Worm (Caenorhabditis elegans) whole organism, mixed stage, embryonic: ENCODE measurements around the gene T04F3.5.

ENCODE experiments used
- drap-1 ChIP-seq: fragments of 200-800 bp; sonication (Bioruptor generic); optimal IDR thresholded peaks from 3 replicates; lab custom pipeline; 2018; ENCODE audit warnings: mild to moderate bottlenecking, missing genetic modification characterization, missing compliant biosample characterization
- elt-3 ChIP-seq: fragments of 150-350 bp; optimal IDR thresholded peaks from 2 replicates; lab custom pipeline; 2014; ENCODE audit warnings: missing biosample characterization, missing genetic modification characterization
- lin-13 ChIP-seq: fragments of 150-350 bp; optimal IDR thresholded peaks from 2 replicates; lab custom pipeline; 2014; ENCODE audit warnings: missing biosample characterization, missing genetic modification characterization
- mab-5 ChIP-seq: fragments of 150-350 bp; optimal IDR thresholded peaks from 2 replicates; lab custom pipeline; 2014; ENCODE audit warnings: missing biosample characterization, missing genetic modification characterization
- mls-2 ChIP-seq: sonication (generic microtip); optimal IDR thresholded peaks from 2 replicates; lab custom pipeline; 2016; ENCODE audit warnings: mild to moderate bottlenecking, missing genetic modification characterization, moderate library complexity, missing compliant biosample characterization
- nhr-12 ChIP-seq: fragments of 150-350 bp; optimal IDR thresholded peaks from 2 replicates; lab custom pipeline; 2014; ENCODE audit warnings: missing biosample characterization, missing genetic modification characterization
- nhr-2 ChIP-seq: fragments of 150-350 bp; optimal IDR thresholded peaks from 2 replicates; lab custom pipeline; 2014; ENCODE audit warnings: missing biosample characterization, missing genetic modification characterization
- nhr-237 ChIP-seq: fragments of 150-350 bp; optimal IDR thresholded peaks from 2 replicates; lab custom pipeline; 2014; ENCODE audit warnings: missing biosample characterization, missing genetic modification characterization
- nhr-28 ChIP-seq: fragments of 150-350 bp; optimal IDR thresholded peaks from 2 replicates; lab custom pipeline; 2014; ENCODE audit warnings: missing biosample characterization, missing genetic modification characterization
- pha-4 ChIP-seq: fragments of 150-350 bp; optimal IDR thresholded peaks from 2 replicates; lab custom pipeline; 2018; ENCODE audit warnings: missing biosample characterization, missing genetic modification reagents, missing genetic modification characterization
- snpc-4 ChIP-seq: fragments of 150-350 bp; optimal IDR thresholded peaks from 2 replicates; lab custom pipeline; 2014; ENCODE audit warnings: missing biosample characterization, missing genetic modification characterization
- unc-120 ChIP-seq: sonication (generic microtip); optimal IDR thresholded peaks from 2 replicates; lab custom pipeline; 2017; ENCODE audit warnings: missing genetic modification characterization, missing compliant biosample characterization; ENCODE audit not compliant: poor library complexity, severe bottlenecking
- unc-62 ChIP-seq: fragments of 150-350 bp; optimal IDR thresholded peaks from 2 replicates; lab custom pipeline; 2014; ENCODE audit warnings: missing biosample characterization, missing genetic modification reagents, missing genetic modification characterization
- ztf-11 ChIP-seq: fragments of 150-350 bp; optimal IDR thresholded peaks from 2 replicates; lab custom pipeline; 2014; ENCODE audit warnings: missing biosample characterization, missing genetic modification characterization

DNA sequence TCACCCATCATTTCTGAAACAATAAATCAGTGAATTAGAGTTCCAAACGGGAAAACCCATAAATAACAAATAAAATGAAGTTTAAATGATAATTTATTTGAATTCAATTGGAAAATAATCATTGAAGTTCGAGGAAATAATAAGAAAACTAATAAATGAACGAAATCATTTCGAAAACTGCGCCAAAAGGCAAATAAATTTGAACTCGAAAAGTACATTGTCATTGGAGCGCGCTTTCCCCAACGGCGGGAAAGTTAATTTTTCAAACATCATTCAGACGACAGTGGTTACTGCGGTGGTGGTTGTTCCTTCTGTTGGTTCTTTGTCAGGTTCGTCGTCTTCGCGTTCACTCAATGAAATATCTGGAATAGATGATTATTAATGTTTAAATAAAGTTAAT is 27.0 kb upstream of the T04F3.5 start, which contains the start of gene npp-22:
- no peak for TF ChIP-seq unc-120
- TF ChIP-seq lin-13: no peak
- TF ChIP-seq ztf-11: no peak
- TF ChIP-seq mls-2: no peak
- TF ChIP-seq pha-4 (tag; lab: Kevin White, UChicago): no peak
- TF ChIP-seq unc-62 (GFP tag; lab: Kevin White, UChicago): no peak
- TF ChIP-seq nhr-237 (tag; lab: Kevin White, UChicago): no peak
- no peak for TF ChIP-seq nhr-2 (tag; lab: Kevin White, UChicago)
- TF ChIP-seq nhr-28: no peak
- no peak for TF ChIP-seq mab-5 (tag; lab: Kevin White, UChicago)
- no peak for TF ChIP-seq nhr-12 (tag; lab: Kevin White, UChicago)
- TF ChIP-seq snpc-4 (tag; lab: Kevin White, UChicago): no peak
- no peak for TF ChIP-seq drap-1
- TF ChIP-seq elt-3 (tag; lab: Kevin White, UChicago): no peak
